Fruit fly (Drosophila melanogaster): Measurements from ENCODE around the gene CG7910.
A peak's percentile ranks its signal among the peaks of the same experiment; 100 is the strongest.

Gene CG7910

dm6 chr3R:8113833-8114673, 27.0 kb downstream of the CG7910 start (continued):
- TF ChIP-seq Meics (GFP tag; optimal IDR thresholded peaks at IDR 0.05) (peak; percentile 83), CG2116 (GFP tag; optimal IDR thresholded peaks at IDR 0.05) (peak; percentile 67), gsb-n (tag; optimal IDR thresholded peaks at IDR 0.05) (peak; percentile 78), bsh (GFP tag; optimal IDR thresholded peaks at IDR 0.05) (peak; percentile 71 to 85), CG6254 (GFP tag; optimal IDR thresholded peaks at IDR 0.05) (peak; percentile 70), CG7839 (tag; optimal IDR thresholded peaks at IDR 0.05) (peak; percentile 85), oc (tag; optimal IDR thresholded peaks at IDR 0.05) (peak; percentile 78), CG3163 (GFP tag; optimal IDR thresholded peaks at IDR 0.05) (peak; percentile 61), esg (GFP tag; conservative IDR thresholded peaks at IDR 0.05) (peak; percentile 80), her (GFP tag; optimal IDR thresholded peaks at IDR 0.05) (peak; percentile 62), CG8924 (tag; optimal IDR thresholded peaks at IDR 0.05) (peak; percentile 91), CG8765 (GFP tag; IDR thresholded peaks at IDR 0.05) (peak; percentile 69), CG14667 (GFP tag; IDR thresholded peaks at IDR 0.05) (peak; percentile 71), odd (GFP tag; optimal IDR thresholded peaks at IDR 0.05) (peak; percentile 58), pum (GFP tag; optimal IDR thresholded peaks at IDR 0.05) (peak; percentile 78), CG1603 (tag; optimal IDR thresholded peaks at IDR 0.05) (peak; percentile 70), CG10565 (GFP tag; optimal IDR thresholded peaks at IDR 0.05) (no peak), CG6654 (GFP tag; optimal IDR thresholded peaks at IDR 0.05) (peak; percentile 48), CG14050 (GFP tag; IDR thresholded peaks at IDR 0.05) (peak; percentile 69), CG9797 (GFP tag; optimal IDR thresholded peaks at IDR 0.05) (no peak), da (GFP tag; optimal IDR thresholded peaks at IDR 0.05) (peak; percentile 71), Dek (tag; optimal IDR thresholded peaks at IDR 0.05) (peak; percentile 76), CG2202 (tag; optimal IDR thresholded peaks at IDR 0.05) (peak; percentile 41), CG5245 (GFP tag; optimal IDR thresholded peaks at IDR 0.05) (peak; percentile 83), Hey (tag; optimal IDR thresholded peaks at IDR 0.05) (no peak), Hr3 (GFP tag; optimal IDR thresholded peaks at IDR 0.05) (peak; percentile 66), CG10543 (GFP tag; optimal IDR thresholded peaks at IDR 0.05) (peak; percentile 72), CG6272 (GFP tag; IDR thresholded peaks at IDR 0.05) (peak; percentile 60), tio (GFP tag; optimal IDR thresholded peaks at IDR 0.05) (peak; percentile 73), fd96Cb (tag; optimal IDR thresholded peaks at IDR 0.05) (peak; percentile 82), gro (GFP tag; optimal IDR thresholded peaks at IDR 0.05) (peak; percentile 94), gfzf (GFP tag; optimal IDR thresholded peaks at IDR 0.05) (no peak), HLH4C (GFP tag; IDR thresholded peaks at IDR 0.05; ENCODE audit: partially characterized antibody) (no peak), CG10654 (GFP tag; optimal IDR thresholded peaks at IDR 0.05) (peak; percentile 69), ATbp (GFP tag; optimal IDR thresholded peaks at IDR 0.05) (peak; percentile 81), Dbx (GFP tag; IDR thresholded peaks at IDR 0.05) (peak; percentile 76), CG16813 (GFP tag; IDR thresholded peaks at IDR 0.05; ENCODE audit: partially characterized antibody) (no peak), ro (GFP tag; IDR thresholded peaks at IDR 0.05) (0 out of 2 replicates have a peak, but pooled peaks have one; percentile 25), CG14014 (GFP tag; IDR thresholded peaks at IDR 0.05) (peak; percentile 85), dan (GFP tag; IDR thresholded peaks at IDR 0.05) (0 out of 2 replicates have a peak, but pooled peaks have one; percentile 12), dm (GFP tag; optimal IDR thresholded peaks at IDR 0.05) (peak; percentile 57), pita (GFP tag; optimal IDR thresholded peaks at IDR 0.05) (no peak), amos (GFP tag; IDR thresholded peaks at IDR 0.05; ENCODE audit: partially characterized antibody) (no peak), fru (optimal IDR thresholded peaks at IDR 0.05) (no peak), pfk (GFP tag; optimal IDR thresholded peaks at IDR 0.05) (no peak), gem (tag; optimal IDR thresholded peaks at IDR 0.05) (peak; percentile 87), tap (tag; optimal IDR thresholded peaks at IDR 0.05) (peak; percentile 87), lab (GFP tag; optimal IDR thresholded peaks at IDR 0.05) (peak; percentile 92)
